Worm (Caenorhabditis elegans) whole organism, L2 larva: Measurements from ENCODE around the gene tmem-131.

ENCODE experiments used
- crh-2 ChIP-seq: sonication (generic microtip); optimal IDR thresholded peaks from 2 replicates; lab custom pipeline; 2017; ENCODE audit warnings: missing biosample characterization, missing genetic modification characterization
- lin-11 ChIP-seq: fragments of 150-350 bp; sonication (generic microtip); optimal IDR thresholded peaks from 2 replicates; lab custom pipeline; 2014; ENCODE audit warnings: missing biosample characterization, missing genetic modification characterization, inconsistent platforms, mixed read lengths
- lin-13 ChIP-seq: fragments of 150-350 bp; optimal IDR thresholded peaks from 2 replicates; lab custom pipeline; 2014; ENCODE audit warnings: missing biosample characterization, missing genetic modification reagents, missing genetic modification characterization
- lin-39 ChIP-seq: fragments of 150-350 bp; optimal IDR thresholded peaks from 2 replicates; lab custom pipeline; 2014; ENCODE audit warnings: missing biosample characterization, missing genetic modification reagents, missing genetic modification characterization
- lsy-2 ChIP-seq, 2 experiments: fragments of 150-350 bp in 1 of 2; sonication (generic microtip) in 1 of 2; optimal IDR thresholded peaks; 2 replicates each; lab custom pipeline; 2014 to 2017; ENCODE audit warnings: missing biosample characterization in 2 of 2, missing genetic modification characterization in 2 of 2
- nhr-10 ChIP-seq: sonication (generic microtip); optimal IDR thresholded peaks from 2 replicates; lab custom pipeline; 2017; ENCODE audit warnings: missing biosample characterization, missing genetic modification characterization
- nhr-11 ChIP-seq: fragments of 150-350 bp; optimal IDR thresholded peaks from 2 replicates; lab custom pipeline; 2014; ENCODE audit warnings: missing biosample characterization, missing genetic modification characterization
- nhr-23 ChIP-seq: fragments of 150-350 bp; optimal IDR thresholded peaks from 2 replicates; lab custom pipeline; 2014; ENCODE audit warnings: missing biosample characterization, missing genetic modification reagents, missing genetic modification characterization
- peb-1 ChIP-seq: fragments of 150-350 bp; optimal IDR thresholded peaks from 2 replicates; lab custom pipeline; 2014; ENCODE audit warnings: missing biosample characterization, missing genetic modification characterization
- unc-62 ChIP-seq: fragments of 150-350 bp; optimal IDR thresholded peaks from 2 replicates; lab custom pipeline; 2014; ENCODE audit warnings: missing biosample characterization, missing genetic modification reagents, missing genetic modification characterization

- TF ChIP-seq lin-39 (tag; lab: Kevin White, UChicago) = no peak
- TF ChIP-seq lin-11 (tag; lab: Kevin White, UChicago) = no peak
- TF ChIP-seq unc-62 = no peak
- no peak for TF ChIP-seq lsy-2 (tag; optimal IDR thresholded peaks at IDR 0.05; lab: Kevin White, UChicago)
- TF ChIP-seq crh-2 = no peak
- TF ChIP-seq nhr-11 (tag; lab: Kevin White, UChicago) = no peak
- TF ChIP-seq nhr-23 (tag; lab: Kevin White, UChicago) = no peak
- TF ChIP-seq lin-13 (GFP tag; lab: Kevin White, UChicago) = no peak
- TF ChIP-seq peb-1 (tag; lab: Kevin White, UChicago) = no peak
- TF ChIP-seq nhr-10 (tag; lab: Kevin White, UChicago) = no peak
Observed at ce11 chrIII:5026366-5026765, 28.4 kb upstream of the tmem-131 start.
